Fruit fly (Drosophila melanogaster) whole organism, prepupa: Measurements from ENCODE around the gene CG6178.

Experiments
- CG11902 ChIP-seq: fragments of 200-800 bp; sonication (Bioruptor generic); optimal IDR thresholded peaks from 3 replicates; lab custom pipeline; 2016; ENCODE audit warnings: missing biosample characterization, missing genetic modification characterization
- CG6854 ChIP-seq: fragments of 200-800 bp; sonication (Bioruptor generic); optimal IDR thresholded peaks from 2 replicates; lab custom pipeline; 2017; ENCODE audit warnings: missing biosample characterization, mild to moderate bottlenecking, missing genetic modification characterization
- Hr39 ChIP-seq: fragments of 200-800 bp; sonication (Bioruptor generic); optimal IDR thresholded peaks from 2 replicates; lab custom pipeline; 2016; ENCODE audit warnings: missing biosample characterization, missing genetic modification characterization
- acj6 ChIP-seq: fragments of 200-800 bp; sonication (Bioruptor generic); optimal IDR thresholded peaks from 3 replicates; lab custom pipeline; 2016; ENCODE audit warnings: missing biosample characterization, missing genetic modification characterization
- ss ChIP-seq, 2 experiments: fragments of 200-800 bp; sonication (Bioruptor generic); optimal IDR thresholded peaks; 2 replicates in 1 of 2; 3 replicates in 1 of 2; lab custom pipeline; 2017 to 2018; ENCODE audit warnings: mild to moderate bottlenecking in 2 of 2, missing biosample characterization in 2 of 2, missing genetic modification characterization in 2 of 2, moderate library complexity in 1 of 2
- svp ChIP-seq: fragments of 200-800 bp; sonication (Bioruptor generic); peaks from one replicate; lab custom pipeline; 2016; ENCODE audit warnings: missing biosample characterization, missing genetic modification characterization

DNA sequence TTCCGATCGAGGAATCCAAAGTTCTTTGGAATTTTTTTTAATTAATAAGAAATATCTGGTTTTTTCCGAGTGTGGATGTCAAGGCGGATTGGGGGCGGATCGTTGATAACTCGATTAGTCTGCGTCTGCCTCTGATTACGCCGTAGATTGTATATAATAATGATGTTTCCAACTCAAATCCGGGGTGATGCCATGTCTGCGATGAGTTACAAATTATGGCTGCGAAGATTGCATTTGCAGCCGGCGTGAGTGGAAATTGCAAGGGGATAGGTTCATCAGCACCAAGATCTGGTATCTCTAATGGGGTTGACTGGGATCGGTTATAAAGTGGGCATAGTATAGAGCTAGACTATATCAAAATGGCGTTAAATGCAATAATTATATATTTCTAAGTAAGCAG is 29.8 kb upstream of the CG6178 start:
- TF ChIP-seq acj6 (no peak), CG6854 (GFP tag; lab: Kevin White, UChicago) (no peak), ss (GFP tag; optimal IDR thresholded peaks at IDR 0.05; lab: Kevin White, UChicago) (no peak), svp (GFP tag; lab: Kevin White, UChicago) (peak; percentile 95), Hr39 (GFP tag; lab: Kevin White, UChicago) (no peak), CG11902 (GFP tag; lab: Kevin White, UChicago) (no peak)
